Worm (Caenorhabditis elegans) whole organism, L4/young adult: ENCODE measurements around the gene sel-11.

ENCODE experiments used
- W03F9.2 ChIP-seq: fragments of 150-350 bp; optimal IDR thresholded peaks from 2 replicates; lab custom pipeline; 2014; ENCODE audit warnings: missing biosample characterization, missing genetic modification characterization
- dao-5 ChIP-seq: sonication (generic microtip); optimal IDR thresholded peaks from 2 replicates; lab custom pipeline; 2016; ENCODE audit warnings: missing genotype, missing genetic modification characterization, moderate library complexity, missing compliant biosample characterization
- him-1 ChIP-seq: sonication (generic microtip); optimal IDR thresholded peaks from 2 replicates; lab custom pipeline; 2016; ENCODE audit warnings: missing genotype, missing genetic modification reagents, missing genetic modification characterization, missing compliant biosample characterization

Gene sel-11

ce11 chrV:11767028-11767427, at the start of gene sel-11:
Gene sel-11 (plus strand): TSS chrV:11767328.
- no peak for TF ChIP-seq W03F9.2 (tag; lab: Kevin White, UChicago)
- no peak for TF ChIP-seq him-1 (tag; lab: Kevin White, UChicago)
- TF ChIP-seq dao-5 (tag; lab: Kevin White, UChicago): no peak

DNA sequence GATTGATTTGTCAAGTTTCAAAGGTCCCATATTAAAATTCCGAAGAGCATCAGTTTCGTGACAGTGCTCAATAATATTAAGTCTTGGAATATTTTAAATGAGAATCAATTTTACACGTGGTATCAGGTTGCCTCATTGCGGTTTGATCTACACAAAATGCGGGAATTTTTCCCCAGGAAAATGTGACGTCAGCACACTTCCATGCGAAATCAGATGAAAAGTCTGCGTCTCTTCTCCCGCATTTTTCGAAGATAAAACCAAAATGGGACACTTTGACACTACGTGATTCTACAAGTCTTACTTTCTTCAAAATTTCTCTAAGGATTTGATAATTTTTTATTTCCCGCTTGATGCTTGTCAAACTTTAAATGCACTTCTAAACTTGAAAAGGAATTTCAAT, 44.3 kb upstream of the sel-11 start:
- TF ChIP-seq him-1 (tag; lab: Kevin White, UChicago) (no peak), dao-5 (tag; lab: Kevin White, UChicago) (no peak), W03F9.2 (tag; lab: Kevin White, UChicago) (no peak)

ce11 chrV:11725971-11726370, 41.2 kb upstream of the sel-11 start, which contains the start of gene daf-11:
Gene daf-11 (minus strand): TSS chrV:11726071.
- TF ChIP-seq W03F9.2 (tag; lab: Kevin White, UChicago): no peak
- no peak for TF ChIP-seq dao-5 (tag; lab: Kevin White, UChicago)
- TF ChIP-seq him-1 (tag; lab: Kevin White, UChicago): no peak

ce11 chrV:11730060-11730459, 37.1 kb upstream of the sel-11 start, which contains the start of gene rhr-2:
Gene rhr-2 (minus strand): TSS chrV:11730160.
- TF ChIP-seq him-1 (tag; lab: Kevin White, UChicago) (no peak), dao-5 (tag; lab: Kevin White, UChicago) (no peak), W03F9.2 (tag; lab: Kevin White, UChicago) (no peak)

DNA sequence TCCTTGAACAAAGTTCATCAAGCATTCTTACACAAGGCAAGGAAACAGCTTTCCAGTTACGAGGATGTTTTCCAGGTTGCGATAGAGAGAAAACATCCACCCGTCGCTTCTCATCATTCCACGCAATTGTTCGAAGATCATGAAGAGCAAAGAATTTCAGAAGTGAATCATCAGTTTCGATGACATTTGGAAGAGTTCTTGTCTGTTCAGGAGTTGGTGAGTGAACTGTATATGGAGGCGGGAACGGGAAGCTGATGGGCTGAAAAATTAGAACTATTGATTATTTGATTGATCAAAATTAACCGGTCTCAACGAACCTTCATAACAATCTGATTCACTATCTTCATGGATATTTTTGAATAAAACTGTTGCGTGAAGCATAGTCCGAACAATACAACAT, 35.1 kb upstream of the sel-11 start:
- TF ChIP-seq him-1 (tag; lab: Kevin White, UChicago): no peak
- no peak for TF ChIP-seq W03F9.2 (tag; lab: Kevin White, UChicago)
- TF ChIP-seq dao-5 (tag; lab: Kevin White, UChicago): no peak

ce11 chrV:11733460-11733859, 33.7 kb upstream of the sel-11 start, which contains the start of gene npp-22:
Gene npp-22 (minus strand): TSS chrV:11733472.
- no peak for TF ChIP-seq W03F9.2 (tag; lab: Kevin White, UChicago)
- TF ChIP-seq dao-5 (tag; lab: Kevin White, UChicago): no peak
- TF ChIP-seq him-1 (tag; lab: Kevin White, UChicago): no peak

- no peak for TF ChIP-seq W03F9.2 (tag; lab: Kevin White, UChicago)
- no peak for TF ChIP-seq dao-5 (tag; lab: Kevin White, UChicago)
- no peak for TF ChIP-seq him-1 (tag; lab: Kevin White, UChicago)
Measured at ce11 chrV:11736896-11737295, 30.2 kb upstream of the sel-11 start, which contains the start of gene spe-42. Gene spe-42 (minus strand): TSS chrV:11736996.

ce11 chrV:11737333-11737732, 29.8 kb upstream of the sel-11 start:
- TF ChIP-seq dao-5 (tag; lab: Kevin White, UChicago) (no peak), him-1 (tag; lab: Kevin White, UChicago) (no peak), W03F9.2 (tag; lab: Kevin White, UChicago) (no peak)

DNA sequence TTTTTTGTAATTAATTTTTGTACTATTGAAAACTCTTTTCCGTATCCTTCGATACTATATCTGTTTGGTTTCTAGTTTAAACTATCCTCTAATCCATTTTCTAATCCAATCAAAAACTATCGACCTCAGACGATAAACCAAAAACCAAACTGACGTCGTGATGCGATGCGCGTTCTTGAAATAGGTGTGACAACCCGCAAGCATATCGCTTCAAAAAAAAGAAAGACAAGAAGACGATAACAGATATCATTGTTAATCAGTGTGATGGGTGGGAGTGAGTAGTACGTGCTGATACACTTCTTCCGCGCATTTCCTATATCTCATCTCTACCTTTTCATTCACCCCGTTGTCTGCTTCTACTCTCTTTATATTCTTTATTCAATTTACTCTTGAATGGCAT, 27.3 kb upstream of the sel-11 start, which contains the start of gene T04F3.1:
Gene T04F3.1 (plus strand): TSS at position 246 of the 400 bp plus-strand sequence.
- TF ChIP-seq him-1 (tag; lab: Kevin White, UChicago): no peak

- no peak for TF ChIP-seq him-1 (tag; lab: Kevin White, UChicago)
- no peak for TF ChIP-seq dao-5 (tag; lab: Kevin White, UChicago)
- no peak for TF ChIP-seq W03F9.2 (tag; lab: Kevin White, UChicago)
Measured at ce11 chrV:11741078-11741477, 26.1 kb upstream of the sel-11 start.

DNA sequence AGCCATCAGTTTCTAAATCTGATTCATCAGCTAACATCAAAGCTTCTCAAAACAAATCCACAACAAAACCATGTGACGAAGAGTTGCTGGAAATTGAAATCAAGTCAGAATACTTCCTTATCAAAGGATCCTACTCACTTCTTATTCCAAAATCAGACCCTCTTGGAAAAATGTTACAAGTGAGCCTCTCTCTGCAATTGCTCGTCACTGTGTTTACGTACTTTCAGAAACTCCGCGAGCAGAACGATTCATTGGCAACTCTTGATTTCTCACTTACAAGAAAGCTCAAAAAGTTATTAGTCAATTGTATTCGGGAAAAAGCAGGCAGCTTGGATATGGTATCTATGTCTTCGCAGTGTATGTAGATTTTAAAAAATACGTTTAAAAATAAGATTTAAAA, 15.6 kb upstream of the sel-11 start:
- TF ChIP-seq dao-5 (tag; lab: Kevin White, UChicago) (no peak), him-1 (tag; lab: Kevin White, UChicago) (no peak), W03F9.2 (tag; lab: Kevin White, UChicago) (no peak)

DNA sequence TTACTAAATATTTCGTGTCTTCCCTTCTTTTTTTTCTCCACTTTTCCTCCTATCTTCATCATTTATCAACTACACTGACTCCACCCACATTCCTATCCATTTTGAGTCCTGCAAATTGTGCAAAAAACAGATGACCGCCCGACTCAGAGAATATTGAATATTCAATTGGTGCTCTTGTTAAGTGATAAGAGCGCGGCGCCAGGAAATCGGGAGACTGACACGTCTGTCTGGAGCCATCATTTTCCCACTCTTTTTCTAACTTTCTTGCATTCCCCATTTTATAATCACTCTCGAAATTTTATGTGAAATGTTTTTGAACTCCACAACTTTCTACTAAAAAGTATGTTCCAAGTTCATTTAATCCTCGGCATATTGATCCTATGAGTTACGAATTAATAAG, 11.3 kb upstream of the sel-11 start:
- no peak for TF ChIP-seq W03F9.2 (tag; lab: Kevin White, UChicago)
- no peak for TF ChIP-seq him-1 (tag; lab: Kevin White, UChicago)
- TF ChIP-seq dao-5 (tag; lab: Kevin White, UChicago): no peak

DNA sequence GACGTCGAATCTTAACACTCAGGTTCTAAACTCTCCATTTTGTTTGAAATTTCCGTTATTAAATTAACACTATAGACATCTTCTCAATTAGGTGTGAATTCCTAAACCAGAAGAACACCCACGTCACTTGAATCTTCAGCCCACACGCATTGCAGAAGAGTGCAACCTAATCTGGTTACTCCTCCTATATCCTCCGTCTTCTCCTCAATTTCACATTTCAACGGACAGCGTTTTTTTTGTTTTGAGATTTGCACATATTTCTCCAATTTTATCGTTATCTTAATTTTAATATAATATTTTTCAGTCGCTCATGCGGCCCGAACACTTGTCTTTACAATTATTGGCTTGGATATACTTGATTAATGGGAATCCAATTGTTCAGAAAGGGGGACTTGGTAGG, 9.8 kb upstream of the sel-11 start, which contains the start of gene smoc-1:
Gene smoc-1 (plus strand): TSS at position 301 of the 400 bp plus-strand sequence.
- no peak for TF ChIP-seq him-1 (tag; lab: Kevin White, UChicago)
- TF ChIP-seq dao-5 (tag; lab: Kevin White, UChicago): no peak
- no peak for TF ChIP-seq W03F9.2 (tag; lab: Kevin White, UChicago)

DNA sequence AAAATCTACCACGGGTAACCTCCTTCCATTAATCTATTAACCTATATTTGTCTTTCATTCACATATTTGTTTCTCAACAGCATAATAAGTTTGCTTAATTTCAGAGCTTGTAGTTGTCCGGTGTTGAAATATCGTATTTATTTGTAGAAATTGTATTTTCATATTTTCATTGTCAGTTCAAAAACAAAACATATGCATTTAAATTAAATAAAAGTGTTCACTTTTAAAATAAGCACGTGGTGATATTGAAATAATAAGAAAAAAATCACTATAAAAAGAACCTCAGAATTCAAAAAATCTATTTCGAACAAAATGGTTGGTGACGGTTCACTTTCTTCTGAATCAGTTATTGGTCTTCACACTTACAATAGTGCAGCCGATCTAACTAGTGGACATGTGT, 8.5 kb upstream of the sel-11 start, which contains the start of gene T04F3.3:
Gene T04F3.3 (plus strand): TSS at position 301 of the 400 bp plus-strand sequence.
- no peak for TF ChIP-seq dao-5 (tag; lab: Kevin White, UChicago)
- no peak for TF ChIP-seq W03F9.2 (tag; lab: Kevin White, UChicago)
- no peak for TF ChIP-seq him-1 (tag; lab: Kevin White, UChicago)
